Fruit fly (Drosophila melanogaster) whole organism, embryonic: ENCODE measurements around the gene SsRbeta.

Experiments used
- Abd-B ChIP-seq: fragments of 200-800 bp; sonication (Bioruptor generic); optimal IDR thresholded peaks from 2 replicates; lab custom pipeline; 2018; ENCODE audit warnings: missing biosample characterization, mild to moderate bottlenecking, missing genetic modification characterization, moderate library complexity
- B-H1 ChIP-seq: fragments of 200-800 bp; sonication (Bioruptor generic); IDR thresholded peaks from 3 replicates; pipeline ENCODE4 v1.3.6; 2022; ENCODE audit warnings: missing biosample characterization, missing genetic modification characterization
- CG10959 ChIP-seq: fragments of 200-800 bp; sonication (Bioruptor generic); IDR thresholded peaks from 2 replicates; pipeline ENCODE4 v1.3.6; 2022; ENCODE audit warnings: missing biosample characterization, missing genetic modification characterization
- CG11504 ChIP-seq: fragments of 200-800 bp; sonication (Bioruptor generic); optimal IDR thresholded peaks from 3 replicates; lab custom pipeline; 2019; ENCODE audit warnings: missing biosample characterization, mild to moderate bottlenecking, missing genetic modification characterization, moderate library complexity
- CG11560 ChIP-seq: fragments of 200-800 bp; sonication (Bioruptor generic); IDR thresholded peaks from 3 replicates; pipeline ENCODE4 v1.3.6; 2022; ENCODE audit warnings: missing biosample characterization, missing genetic modification characterization
- CG1529 ChIP-seq: fragments of 200-800 bp; sonication (Bioruptor generic); optimal IDR thresholded peaks from 3 replicates; lab custom pipeline; 2018; ENCODE audit warnings: missing biosample characterization, missing genetic modification characterization
- CG15479 ChIP-seq: fragments of 200-800 bp; sonication (Bioruptor generic); optimal IDR thresholded peaks from 3 replicates; lab custom pipeline; 2019; ENCODE audit warnings: missing biosample characterization, mild to moderate bottlenecking, missing genetic modification characterization, moderate library complexity
- CG16779 ChIP-seq: fragments of 200-800 bp; sonication (Bioruptor generic); IDR thresholded peaks from 2 replicates; pipeline ENCODE4 v1.3.6; 2022; ENCODE audit warnings: missing biosample characterization, missing genetic modification characterization
- CG17186 ChIP-seq: fragments of 200-800 bp; sonication (Bioruptor generic); optimal IDR thresholded peaks from 3 replicates; lab custom pipeline; 2017; ENCODE audit warnings: missing biosample characterization, missing genetic modification reagents, missing genetic modification characterization
- CG17829 ChIP-seq: fragments of 200-800 bp; optimal IDR thresholded peaks from 2 replicates; lab custom pipeline; 2019; ENCODE audit warnings: missing biosample characterization, mild to moderate bottlenecking, missing genetic modification characterization, moderate library complexity
- CG30403 ChIP-seq: fragments of 200-800 bp; sonication (Bioruptor generic); optimal IDR thresholded peaks from 3 replicates; lab custom pipeline; 2016; ENCODE audit warnings: missing biosample characterization, missing genetic modification characterization
- CG31388 ChIP-seq: fragments of 200-800 bp; sonication (Bioruptor generic); optimal IDR thresholded peaks from 2 replicates; lab custom pipeline; 2016; ENCODE audit warnings: missing biosample characterization, missing genetic modification characterization
- CG42726 ChIP-seq: fragments of 200-800 bp; sonication (Bioruptor generic); IDR thresholded peaks from 2 replicates; pipeline ENCODE4 v1.3.6; 2022; ENCODE audit warnings: missing biosample characterization, missing genetic modification characterization; ENCODE audit not compliant: partially characterized antibody
- CG7271 ChIP-seq: fragments of 200-800 bp; sonication (Bioruptor generic); optimal IDR thresholded peaks from 2 replicates; lab custom pipeline; 2018; ENCODE audit warnings: missing biosample characterization, mild to moderate bottlenecking, missing genetic modification characterization, moderate library complexity
- CG7357 ChIP-seq: fragments of 200-800 bp; sonication (Bioruptor generic); IDR thresholded peaks from 3 replicates; pipeline ENCODE4 v1.3.6; 2022; ENCODE audit warnings: missing biosample characterization, missing genetic modification characterization
- CG7745 ChIP-seq: fragments of 200-800 bp; sonication (Bioruptor generic); optimal IDR thresholded peaks from 2 replicates; lab custom pipeline; 2018; ENCODE audit warnings: missing biosample characterization, mild to moderate bottlenecking, missing genetic modification characterization, moderate library complexity
- CG7839 ChIP-seq: fragments of 200-800 bp; sonication (Bioruptor generic); optimal IDR thresholded peaks from 3 replicates; lab custom pipeline; 2018; ENCODE audit warnings: missing biosample characterization, mild to moderate bottlenecking, missing genetic modification characterization, moderate library complexity
- CG8924 ChIP-seq: fragments of 200-800 bp; optimal IDR thresholded peaks from 3 replicates; lab custom pipeline; 2019; ENCODE audit warnings: missing biosample characterization, mild to moderate bottlenecking, missing genetic modification characterization, moderate library complexity
- CHES-1-like ChIP-seq: fragments of 200-800 bp; sonication (Bioruptor generic); optimal IDR thresholded peaks from 2 replicates; lab custom pipeline; 2016; ENCODE audit warnings: missing biosample characterization, missing genetic modification characterization
- Dfd ChIP-seq, 2 experiments: fragments of >200 bp; optimal IDR thresholded peaks; 2 replicates each; lab custom pipeline; 2017; ENCODE audit warnings: missing biosample characterization in 2 of 2, missing genetic modification characterization in 2 of 2
- Dp ChIP-seq: fragments of 200-800 bp; sonication (Bioruptor generic); optimal IDR thresholded peaks from 2 replicates; lab custom pipeline; 2018; ENCODE audit warnings: missing biosample characterization, mild to moderate bottlenecking, missing genetic modification characterization, moderate library complexity
- Ets65A ChIP-seq: fragments of 200-800 bp; sonication (Bioruptor generic); peaks from one replicate; lab custom pipeline; 2016; ENCODE audit warnings: missing biosample characterization, missing genetic modification characterization
- HLH54F ChIP-seq: fragments of 200-800 bp; sonication (Bioruptor generic); optimal IDR thresholded peaks from 3 replicates; lab custom pipeline; 2016; ENCODE audit warnings: missing biosample characterization, missing genetic modification characterization
- Hmx ChIP-seq: fragments of 200-800 bp; sonication (Bioruptor generic); optimal IDR thresholded peaks from 2 replicates; lab custom pipeline; 2016; ENCODE audit warnings: missing biosample characterization, missing genetic modification characterization
- Hr51 ChIP-seq, 2 experiments: fragments of 200-800 bp; sonication (Bioruptor generic); optimal IDR thresholded peaks; 2 replicates in 1 of 2; 3 replicates in 1 of 2; lab custom pipeline; 2016 to 2018; ENCODE audit warnings: missing biosample characterization in 2 of 2, missing genetic modification characterization in 2 of 2, mild to moderate bottlenecking in 1 of 2, moderate library complexity in 1 of 2
- Rfx ChIP-seq: fragments of 200-800 bp; sonication (Bioruptor generic); IDR thresholded peaks from 2 replicates; pipeline ENCODE4 v1.3.6; 2022; ENCODE audit warnings: missing biosample characterization, missing genetic modification characterization
- Sox100B ChIP-seq: fragments of 200-800 bp; sonication (Bioruptor generic); optimal IDR thresholded peaks from 3 replicates; lab custom pipeline; 2018; ENCODE audit warnings: missing biosample characterization, mild to moderate bottlenecking, missing genetic modification characterization
- Sox102F ChIP-seq: fragments of 200-800 bp; sonication (Bioruptor generic); optimal IDR thresholded peaks from 2 replicates; lab custom pipeline; 2018; ENCODE audit warnings: missing biosample characterization, mild to moderate bottlenecking, missing genetic modification characterization, moderate library complexity
- Trl ChIP-seq, 3 experiments: fragments of >200 bp in 2 of 3; fragments of 200-800 bp in 1 of 3; sonication (Bioruptor generic) in 1 of 3; optimal IDR thresholded peaks; 2 replicates in 1 of 3; 3 replicates in 2 of 3; lab custom pipeline; 2016 to 2017; ENCODE audit warnings: missing biosample characterization in 1 of 3, missing genetic modification characterization in 1 of 3
- aop ChIP-seq: fragments of 200-800 bp; sonication (Bioruptor generic); IDR thresholded peaks from 2 replicates; pipeline ENCODE4 v1.3.6; 2022; ENCODE audit warnings: missing biosample characterization, missing genetic modification characterization
- ara ChIP-seq: fragments of 200-800 bp; sonication (Bioruptor generic); IDR thresholded peaks from 2 replicates; pipeline ENCODE4 v1.3.6; 2022; ENCODE audit warnings: missing biosample characterization, missing genetic modification characterization
- az2 ChIP-seq: fragments of 200-800 bp; sonication (Bioruptor generic); optimal IDR thresholded peaks from 3 replicates; lab custom pipeline; 2016; ENCODE audit warnings: missing biosample characterization, missing genetic modification characterization
- bowl ChIP-seq: fragments of 200-800 bp; sonication (Bioruptor generic); IDR thresholded peaks from 2 replicates; pipeline ENCODE4 v1.3.6; 2022; ENCODE audit warnings: missing biosample characterization, missing genetic modification characterization
- bsh ChIP-seq, 2 experiments: fragments of 200-800 bp; sonication (Bioruptor generic); optimal IDR thresholded peaks; 2 replicates each; lab custom pipeline; 2017 to 2018; ENCODE audit warnings: mild to moderate bottlenecking in 2 of 2, missing biosample characterization in 2 of 2, missing genetic modification characterization in 2 of 2, moderate library complexity in 1 of 2
- chinmo ChIP-seq: fragments of 200-800 bp; sonication (Bioruptor generic); IDR thresholded peaks from 4 replicates; pipeline ENCODE4 v1.3.6; 2022; ENCODE audit warnings: missing biosample characterization, missing genetic modification characterization; ENCODE audit not compliant: partially characterized antibody
- crp ChIP-seq, 2 experiments: fragments of 200-800 bp; sonication (Bioruptor generic); optimal IDR thresholded peaks; 2 replicates in 1 of 2; 3 replicates in 1 of 2; lab custom pipeline; 2017; ENCODE audit warnings: missing biosample characterization in 2 of 2, missing genetic modification characterization in 2 of 2, mild to moderate bottlenecking in 1 of 2, moderate library complexity in 1 of 2
- gfzf ChIP-seq: fragments of 200-800 bp; sonication (Bioruptor generic); optimal IDR thresholded peaks from 2 replicates; lab custom pipeline; 2016; ENCODE audit warnings: missing biosample characterization, mild to moderate bottlenecking, missing genetic modification characterization, moderate library complexity
- lbe ChIP-seq: fragments of 200-800 bp; sonication (Bioruptor generic); optimal IDR thresholded peaks from 2 replicates; lab custom pipeline; 2016; ENCODE audit warnings: missing biosample characterization, mild to moderate bottlenecking, missing genetic modification characterization
- mld ChIP-seq: fragments of 200-800 bp; sonication (Bioruptor generic); IDR thresholded peaks from 3 replicates; pipeline ENCODE4 v1.3.6; 2022; ENCODE audit warnings: missing biosample characterization, missing genetic modification characterization; ENCODE audit not compliant: partially characterized antibody
- odd ChIP-seq: fragments of 200-800 bp; sonication (Bioruptor generic); optimal IDR thresholded peaks from 2 replicates; lab custom pipeline; 2017; ENCODE audit warnings: missing biosample characterization, mild to moderate bottlenecking, missing genetic modification characterization
- pan ChIP-seq, 4 experiments: fragments of >200 bp in 3 of 4; fragments of 200-800 bp in 1 of 4; sonication (Bioruptor generic) in 1 of 4; optimal IDR thresholded peaks in 3 of 4; IDR thresholded peaks in 1 of 4; 2 replicates each; pipeline versions ENCODE4 v1.3.6 to Lab custom; 2017 to 2022; ENCODE audit warnings: missing biosample characterization in 2 of 4, missing genetic modification characterization in 2 of 4, mixed read lengths in 1 of 4
- pros ChIP-seq: fragments of 200-800 bp; sonication (Bioruptor generic); optimal IDR thresholded peaks from 3 replicates; lab custom pipeline; 2019; ENCODE audit warnings: missing biosample characterization, mild to moderate bottlenecking, missing genetic modification characterization, moderate library complexity
- seq ChIP-seq: fragments of 200-800 bp; sonication (Bioruptor generic); IDR thresholded peaks from 2 replicates; pipeline ENCODE4 v1.3.6; 2022; ENCODE audit warnings: missing biosample characterization, missing genetic modification characterization
- sr ChIP-seq: fragments of 200-800 bp; sonication (Bioruptor generic); IDR thresholded peaks from 3 replicates; pipeline ENCODE4 v1.3.6; 2022; ENCODE audit warnings: missing biosample characterization, missing genetic modification characterization
- sug ChIP-seq: fragments of 200-800 bp; optimal IDR thresholded peaks from 2 replicates; lab custom pipeline; 2019; ENCODE audit warnings: missing biosample characterization, mild to moderate bottlenecking, missing genetic modification characterization, moderate library complexity
- ttk ChIP-seq: fragments of 200-800 bp; sonication (Bioruptor generic); IDR thresholded peaks from 2 replicates; pipeline ENCODE4 v2.1.2; 2022; ENCODE audit warnings: missing biosample characterization, missing genetic modification characterization
- unc-4 ChIP-seq: fragments of 200-800 bp; sonication (Bioruptor generic); IDR thresholded peaks from 2 replicates; pipeline ENCODE4 v1.3.6; 2022; ENCODE audit warnings: missing biosample characterization, missing genetic modification characterization; ENCODE audit not compliant: partially characterized antibody

Gene SsRbeta

dm6 chr3L:16087323-16087816, 42.0 kb upstream of the SsRbeta start, which contains the start of gene Tasp1 (continued):
- no peak for TF ChIP-seq CG11504 (tag; lab: Kevin White, UChicago)
- peak; percentile 69 for TF ChIP-seq Ets65A
- TF ChIP-seq CG7357 (GFP tag; lab: Robert Waterston, UW) = 0 out of 3 replicates have a peak, but pooled peaks have one; percentile 35
- TF ChIP-seq CG17186 = peak; percentile 5
- peak; percentile 80 for TF ChIP-seq CG17829 (tag; lab: Kevin White, UChicago)
- TF ChIP-seq Rfx (GFP tag; lab: Robert Waterston, UW) = peak; percentile 79
- TF ChIP-seq ara (GFP tag; lab: Robert Waterston, UW) = 0 out of 2 replicates have a peak, but pooled peaks have one; percentile 12
- no peak for TF ChIP-seq unc-4
- peak; percentile 7 for TF ChIP-seq CG31388 (GFP tag; lab: Kevin White, UChicago)
- TF ChIP-seq az2 (GFP tag; lab: Kevin White, UChicago) = peak; percentile 58
- TF ChIP-seq ttk (GFP tag; lab: Robert Waterston, UW) = peak; percentile 75
- peak in 1 of 2 experiments; percentile 4 for TF ChIP-seq Hr51 (GFP tag; optimal IDR thresholded peaks at IDR 0.05; lab: Kevin White, UChicago)
- TF ChIP-seq B-H1 (GFP tag; lab: Robert Waterston, UW) = peak; percentile 43; the same call in 1 of the 3 replicates
- TF ChIP-seq mld = no peak
- TF ChIP-seq CG7271 = peak; percentile 39

dm6 chr3L:16090330-16090803, 39.0 kb upstream of the SsRbeta start, which contains the start of the genes CG5235 and ClC-c:
Gene CG5235 (minus strand): TSS chr3L:16090392.
Gene ClC-c (plus strand): TSS chr3L:16090454.
- TF ChIP-seq Sox100B (GFP tag; lab: Kevin White, UChicago) (no peak), CG30403 (GFP tag; lab: Kevin White, UChicago) (no peak), bsh (GFP tag; optimal IDR thresholded peaks at IDR 0.05; lab: Kevin White, UChicago) (no peak), CG15479 (no peak), pros (GFP tag; lab: Kevin White, UChicago) (no peak), pan (optimal IDR thresholded peaks at IDR 0.05; lab: Kevin White, UChicago) (no peak), pan (GFP tag; optimal IDR thresholded peaks at IDR 0.05 in 1 of 2, IDR thresholded peaks at IDR 0.05 in 1 of 2) (no peak), CG8924 (tag; lab: Kevin White, UChicago) (peak; percentile 36), gfzf (GFP tag; lab: Kevin White, UChicago) (peak; percentile 88), Hr51 (GFP tag; optimal IDR thresholded peaks at IDR 0.05; lab: Kevin White, UChicago) (no peak), Abd-B (no peak), CG10959 (no peak), Hmx (GFP tag; lab: Kevin White, UChicago) (no peak), Trl (optimal IDR thresholded peaks at IDR 0.05; lab: Kevin White, UChicago) (no peak), Trl (GFP tag; optimal IDR thresholded peaks at IDR 0.05; lab: Kevin White, UChicago) (no peak), CHES-1-like (GFP tag; lab: Kevin White, UChicago) (peak; percentile 51), seq (GFP tag; lab: Robert Waterston, UW) (no peak), CG42726 (peak; percentile 21; the same call in 1 of the 2 replicates), chinmo (GFP tag; lab: Robert Waterston, UW) (peak; percentile 86; the same call in 2 of the 4 replicates), HLH54F (GFP tag; lab: Kevin White, UChicago) (no peak), odd (GFP tag; lab: Kevin White, UChicago) (no peak), CG7745 (tag; lab: Kevin White, UChicago) (peak; percentile 46), bowl (GFP tag; lab: Robert Waterston, UW) (no peak), Sox102F (GFP tag; lab: Kevin White, UChicago) (no peak), aop (GFP tag; lab: Robert Waterston, UW) (no peak), Dp (peak; percentile 65), CG16779 (no peak), sug (no peak), sr (no peak), CG11560 (tag; lab: Robert Waterston, UW) (peak; percentile 97), lbe (GFP tag; lab: Kevin White, UChicago) (peak; percentile 29), crp (GFP tag; optimal IDR thresholded peaks at IDR 0.05; lab: Kevin White, UChicago) (peak in 1 of 2 experiments; percentile 13), CG1529 (GFP tag; lab: Kevin White, UChicago) (no peak), CG7839 (tag; lab: Kevin White, UChicago) (no peak), Dfd (GFP tag; optimal IDR thresholded peaks at IDR 0.05; lab: Kevin White, UChicago) (no peak), CG17829 (tag; lab: Kevin White, UChicago) (peak; percentile 34)
